Worm (Caenorhabditis elegans) whole organism, late embryonic: ENCODE measurements around the gene leo-1.
"Not testable (repeated sequence)": the region's sequence is repeated elsewhere in the genome, so short reads cannot be mapped to it uniquely, and the experiment has no call there.

ENCODE experiments used
- C38D4.7 ChIP-seq: fragments of 200-800 bp; sonication (Bioruptor generic); optimal IDR thresholded peaks from 2 replicates; lab custom pipeline; 2018; ENCODE audit warnings: mild to moderate bottlenecking, missing genetic modification characterization, moderate library complexity, missing compliant biosample characterization
- F13H6.1 ChIP-seq: sonication (generic microtip); optimal IDR thresholded peaks from 2 replicates; lab custom pipeline; 2016; ENCODE audit warnings: missing genetic modification characterization, missing compliant biosample characterization
- K02D7.2 ChIP-seq: sonication (generic microtip); optimal IDR thresholded peaks from 2 replicates; lab custom pipeline; 2017; ENCODE audit warnings: mild to moderate bottlenecking, missing genetic modification characterization, missing compliant biosample characterization
- K09A11.1 ChIP-seq: sonication (generic microtip); optimal IDR thresholded peaks from 2 replicates; lab custom pipeline; 2017; ENCODE audit warnings: antibody characterized with exemption, mild to moderate bottlenecking, missing genetic modification characterization, missing compliant biosample characterization; ENCODE audit not compliant: insufficient read depth
- Y22D7AL.16 ChIP-seq: sonication (generic microtip); optimal IDR thresholded peaks from 2 replicates; lab custom pipeline; 2016; ENCODE audit warnings: missing genetic modification characterization, missing compliant biosample characterization
- ama-1 ChIP-seq: fragments of 150-350 bp; optimal IDR thresholded peaks from 2 replicates; lab custom pipeline; 2014
- ceh-14 ChIP-seq: sonication (generic microtip); optimal IDR thresholded peaks from 2 replicates; lab custom pipeline; 2016; ENCODE audit warnings: missing genotype, missing genetic modification characterization, missing compliant biosample characterization
- ceh-18 ChIP-seq: sonication (generic microtip); optimal IDR thresholded peaks from 2 replicates; lab custom pipeline; 2016; ENCODE audit warnings: missing genetic modification characterization, missing compliant biosample characterization
- ceh-19 ChIP-seq: fragments of 200-800 bp; sonication (Bioruptor generic); optimal IDR thresholded peaks from 2 replicates; lab custom pipeline; 2018; ENCODE audit warnings: mild to moderate bottlenecking, missing genetic modification characterization, missing compliant biosample characterization
- ceh-2 ChIP-seq: sonication (generic microtip); optimal IDR thresholded peaks from 2 replicates; lab custom pipeline; 2016; ENCODE audit warnings: missing genotype, missing genetic modification characterization, missing compliant biosample characterization
- ceh-31 ChIP-seq: sonication (generic microtip); optimal IDR thresholded peaks from 2 replicates; lab custom pipeline; 2016; ENCODE audit warnings: missing genetic modification characterization, missing compliant biosample characterization
- ceh-48 ChIP-seq: sonication (generic microtip); optimal IDR thresholded peaks from 2 replicates; lab custom pipeline; 2016; ENCODE audit warnings: missing genetic modification characterization, inconsistent platforms, missing compliant biosample characterization
- ceh-6 ChIP-seq: fragments of 200-800 bp; sonication (Bioruptor generic); optimal IDR thresholded peaks from 2 replicates; lab custom pipeline; 2018; ENCODE audit warnings: mild to moderate bottlenecking, missing genetic modification characterization, missing compliant biosample characterization
- fkh-10 ChIP-seq: fragments of 150-350 bp; optimal IDR thresholded peaks from 2 replicates; lab custom pipeline; 2014; ENCODE audit warnings: missing biosample characterization, missing genetic modification reagents, missing genetic modification characterization
- hlh-13 ChIP-seq: fragments of 200-800 bp; sonication (Bioruptor generic); optimal IDR thresholded peaks from 2 replicates; lab custom pipeline; 2018; ENCODE audit warnings: mild to moderate bottlenecking, missing genetic modification characterization, missing compliant biosample characterization
- hlh-6 ChIP-seq: sonication (generic microtip); optimal IDR thresholded peaks from 2 replicates; lab custom pipeline; 2016; ENCODE audit warnings: missing genotype, missing genetic modification characterization, missing compliant biosample characterization
- hlh-8 ChIP-seq: sonication (generic microtip); optimal IDR thresholded peaks from 2 replicates; lab custom pipeline; 2016; ENCODE audit warnings: missing genotype, missing genetic modification characterization, missing compliant biosample characterization
- mec-3 ChIP-seq: sonication (generic microtip); optimal IDR thresholded peaks from 2 replicates; lab custom pipeline; 2016; ENCODE audit warnings: borderline replicate concordance, missing genetic modification characterization, missing compliant biosample characterization
- nfya-1 ChIP-seq: sonication (generic microtip); optimal IDR thresholded peaks from 2 replicates; lab custom pipeline; 2017; ENCODE audit warnings: missing genetic modification characterization, mild to moderate bottlenecking, missing compliant biosample characterization, antibody characterized with exemption, moderate library complexity
- npax-4 ChIP-seq: sonication (generic microtip); optimal IDR thresholded peaks from 2 replicates; lab custom pipeline; 2016; ENCODE audit warnings: missing genetic modification characterization, missing compliant biosample characterization
- pat-9 ChIP-seq: fragments of 200-800 bp; sonication (Bioruptor generic); optimal IDR thresholded peaks from 2 replicates; lab custom pipeline; 2018; ENCODE audit warnings: mild to moderate bottlenecking, missing genetic modification characterization, moderate library complexity, missing compliant biosample characterization
- pqm-1 ChIP-seq: sonication (generic microtip); optimal IDR thresholded peaks from 2 replicates; lab custom pipeline; 2016; ENCODE audit warnings: missing genetic modification characterization, missing compliant biosample characterization
- pros-1 ChIP-seq: fragments of 150-350 bp; optimal IDR thresholded peaks from 2 replicates; lab custom pipeline; 2014; ENCODE audit warnings: missing biosample characterization, missing genetic modification reagents, missing genetic modification characterization
- ref-2 ChIP-seq: sonication (generic microtip); optimal IDR thresholded peaks from 2 replicates; lab custom pipeline; 2016; ENCODE audit warnings: missing genetic modification characterization, missing compliant biosample characterization
- rnt-1 ChIP-seq: sonication (generic microtip); optimal IDR thresholded peaks from 2 replicates; lab custom pipeline; 2016; ENCODE audit warnings: missing genetic modification characterization, missing compliant biosample characterization
- sox-4 ChIP-seq: sonication (generic microtip); optimal IDR thresholded peaks from 2 replicates; lab custom pipeline; 2017; ENCODE audit warnings: mild to moderate bottlenecking, missing genetic modification characterization, inconsistent platforms, missing compliant biosample characterization
- tbx-2 ChIP-seq: sonication (generic microtip); optimal IDR thresholded peaks from 2 replicates; lab custom pipeline; 2016; ENCODE audit warnings: missing genetic modification characterization, missing compliant biosample characterization
- ttx-3 ChIP-seq: sonication (generic microtip); optimal IDR thresholded peaks from 2 replicates; lab custom pipeline; 2016; ENCODE audit warnings: missing genetic modification reagents, missing genetic modification characterization, missing compliant biosample characterization
- unc-42 ChIP-seq: sonication (generic microtip); optimal IDR thresholded peaks from 2 replicates; lab custom pipeline; 2016; ENCODE audit warnings: missing genotype, missing genetic modification characterization, missing compliant biosample characterization
- unc-86 ChIP-seq: sonication (generic microtip); optimal IDR thresholded peaks from 2 replicates; lab custom pipeline; 2016; ENCODE audit warnings: missing genetic modification characterization, missing compliant biosample characterization
- ztf-16 ChIP-seq: sonication (generic microtip); optimal IDR thresholded peaks from 2 replicates; lab custom pipeline; 2017; ENCODE audit warnings: missing genetic modification characterization, missing compliant biosample characterization

Gene leo-1

ce11 chrIV:11326939-11327565, 2.1 kb downstream of the leo-1 start, which contains the start of gene B0035.21:
Gene B0035.21, plus strand, starts transcription at chrIV:11327260.
- TF ChIP-seq fkh-10 (GFP tag; lab: Kevin White, UChicago), result no peak
- TF ChIP-seq ceh-48, result no peak
- no peak for TF ChIP-seq hlh-6 (tag; lab: Kevin White, UChicago)
- no peak for TF ChIP-seq ref-2 (tag; lab: Kevin White, UChicago)
- TF ChIP-seq ceh-6, result no peak
- TF ChIP-seq ttx-3 (tag; lab: Kevin White, UChicago), result no peak
- no peak for TF ChIP-seq nfya-1 (tag; lab: Kevin White, UChicago)

DNA sequence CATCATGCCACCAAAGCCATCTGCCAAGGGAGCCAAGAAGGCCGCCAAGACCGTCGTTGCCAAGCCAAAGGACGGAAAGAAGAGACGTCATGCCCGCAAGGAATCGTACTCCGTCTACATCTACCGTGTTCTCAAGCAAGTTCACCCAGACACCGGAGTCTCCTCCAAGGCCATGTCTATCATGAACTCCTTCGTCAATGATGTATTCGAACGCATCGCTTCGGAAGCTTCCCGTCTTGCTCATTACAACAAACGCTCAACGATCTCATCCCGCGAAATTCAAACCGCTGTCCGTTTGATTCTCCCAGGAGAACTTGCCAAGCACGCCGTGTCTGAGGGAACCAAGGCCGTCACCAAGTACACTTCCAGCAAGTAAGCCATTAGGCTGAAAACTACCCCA, 4.4 kb downstream of the leo-1 start, which contains the start of gene his-48:
Gene his-48, plus strand, starts transcription at position 5 of the 400 bp plus-strand sequence.
- TF ChIP-seq unc-42 (tag; lab: Kevin White, UChicago); K02D7.2; npax-4 (tag; lab: Kevin White, UChicago): not testable (repeated sequence)

DNA sequence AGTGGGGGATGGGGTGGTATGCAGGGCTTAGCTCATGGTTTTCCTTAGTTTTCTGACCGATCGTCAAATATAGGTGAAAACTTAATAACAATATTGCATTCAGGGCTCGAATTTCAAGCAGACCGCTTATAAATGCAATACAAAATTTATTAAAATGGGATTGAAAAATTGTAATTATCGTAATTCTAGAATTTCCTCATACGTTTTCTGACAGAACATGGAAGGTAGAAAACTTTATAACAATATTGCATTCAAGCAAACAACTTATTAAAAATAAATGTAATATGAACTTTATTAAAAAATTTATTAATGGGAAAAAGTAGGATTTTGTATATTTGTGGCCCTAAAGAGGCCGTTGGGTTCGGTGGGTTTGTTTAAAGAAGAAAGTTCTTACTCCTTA, 5.5 kb downstream of the leo-1 start:
- no peak for TF ChIP-seq C38D4.7 (GFP tag; lab: Kevin White, UChicago)
- TF ChIP-seq sox-4, result no peak
- TF ChIP-seq ceh-19 (GFP tag; lab: Kevin White, UChicago), result no peak
- no peak for TF ChIP-seq ceh-48

ce11 chrIV:11320500-11320899, 8.7 kb downstream of the leo-1 start, which contains the start of gene edg-1:
Gene edg-1, plus strand, starts transcription at chrIV:11320800.
- TF ChIP-seq C38D4.7 (GFP tag; lab: Kevin White, UChicago) (no peak), tbx-2 (tag; lab: Kevin White, UChicago) (no peak), ztf-16 (tag; lab: Kevin White, UChicago) (no peak), Y22D7AL.16 (tag; lab: Kevin White, UChicago) (no peak), ceh-6 (no peak)
- TF ChIP-seq, all 69 proteins: peak for 0

DNA sequence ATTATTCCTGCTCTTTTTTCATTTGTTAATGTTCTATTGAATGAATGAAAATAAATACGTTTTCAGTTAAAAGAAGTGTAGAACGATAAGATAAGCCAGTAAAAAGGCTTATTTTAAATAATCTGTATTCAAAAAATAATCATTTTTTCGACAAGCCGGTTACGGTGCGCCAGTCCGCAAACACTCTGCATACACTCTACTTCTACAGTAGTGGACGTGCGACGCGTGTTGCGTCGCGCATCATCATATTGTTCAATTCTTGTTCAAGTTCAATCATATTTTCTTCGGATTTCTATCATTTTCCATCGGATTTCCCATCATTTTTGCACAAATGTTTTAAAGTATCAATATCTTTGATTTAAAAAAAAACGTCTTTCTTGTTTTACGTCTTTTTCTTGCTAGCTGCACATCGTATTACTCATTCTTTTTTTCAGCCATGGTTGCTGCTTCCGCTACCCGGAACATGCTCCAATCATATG, 9.2 kb downstream of the leo-1 start, which contains the start of gene B0035.18:
Gene B0035.18, plus strand, starts transcription at position 429 of the 479 bp plus-strand sequence.
- no peak for TF ChIP-seq ceh-18 (tag; lab: Kevin White, UChicago)
- no peak for TF ChIP-seq hlh-13 (GFP tag; lab: Kevin White, UChicago)
- no peak for TF ChIP-seq ceh-14
- no peak for TF ChIP-seq hlh-8 (tag; lab: Kevin White, UChicago)
- no peak for TF ChIP-seq ceh-2
- TF ChIP-seq rnt-1, result no peak
- TF ChIP-seq ceh-31 (tag; lab: Kevin White, UChicago), result no peak
- no peak for TF ChIP-seq unc-86 (tag; lab: Kevin White, UChicago)
- TF ChIP-seq pat-9 (tag; lab: Kevin White, UChicago), result no peak

DNA sequence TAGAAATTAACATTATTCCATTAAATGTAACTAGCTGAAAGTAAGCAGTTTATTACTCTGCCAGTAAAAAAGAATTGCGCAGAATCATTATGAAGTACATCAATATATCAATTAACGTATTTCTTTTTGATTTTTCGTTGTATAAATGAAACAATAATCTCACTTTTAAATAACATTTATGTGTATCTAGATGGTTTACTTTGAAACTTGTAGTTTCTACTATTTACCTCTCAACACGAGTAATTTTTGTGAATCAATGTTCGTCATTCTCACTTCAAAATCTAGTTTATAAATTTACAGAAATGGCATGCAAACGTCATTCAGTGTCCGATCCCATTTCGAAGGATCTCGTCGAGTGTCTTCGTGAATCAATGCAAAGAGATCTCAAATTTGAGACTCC, 12.1 kb downstream of the leo-1 start, which contains the start of gene gspd-1:
Gene gspd-1, plus strand, starts transcription at position 301 of the 400 bp plus-strand sequence.
- TF ChIP-seq ama-1 (lab: Kevin White, UChicago), result no peak
- no peak for TF ChIP-seq ceh-48
- no peak for TF ChIP-seq hlh-6 (tag; lab: Kevin White, UChicago)
- no peak for TF ChIP-seq ceh-2
- no peak for TF ChIP-seq K09A11.1
- TF ChIP-seq pqm-1 (tag; lab: Kevin White, UChicago), result no peak

- TF ChIP-seq pros-1 (tag; lab: Kevin White, UChicago) (no peak), ceh-31 (tag; lab: Kevin White, UChicago) (no peak), hlh-6 (tag; lab: Kevin White, UChicago) (no peak), hlh-8 (tag; lab: Kevin White, UChicago) (no peak), mec-3 (tag; lab: Kevin White, UChicago) (no peak), F13H6.1 (no peak)
These were observed 12.5 kb downstream of the leo-1 start for ce11 chrIV:11316640-11317039.
